Worm (Caenorhabditis elegans) whole organism, L4 larva: ENCODE results near the gene crb-3.

Source experiments
- ama-1 ChIP-seq: fragments of 150-350 bp; optimal IDR thresholded peaks from 2 replicates; lab custom pipeline; 2014; ENCODE audit warnings: inconsistent platforms, mixed read lengths
- hlh-11 ChIP-seq: fragments of 200-800 bp; sonication (Bioruptor generic); optimal IDR thresholded peaks from 2 replicates; lab custom pipeline; 2018; ENCODE audit warnings: mild to moderate bottlenecking, missing genetic modification characterization, missing compliant biosample characterization
- pha-4 ChIP-seq, 2 experiments: fragments of 150-350 bp in 1 of 2; fragments of 200-800 bp in 1 of 2; sonication (Bioruptor generic) in 1 of 2; IDR thresholded peaks in 1 of 2; optimal IDR thresholded peaks in 1 of 2; 2 replicates each; pipeline versions ENCODE4 v1.3.6 to Lab custom; 2014 to 2022; ENCODE audit warnings: missing genetic modification characterization in 2 of 2, missing genetic modification reagents in 2 of 2, missing biosample characterization in 1 of 2, missing compliant biosample characterization in 1 of 2

ce11 chrX:9154216-9154615 lies 49.4 kb upstream of the crb-3 start, which contains the start of gene B0563.7:
- no peak for TF ChIP-seq ama-1 (lab: Kevin White, UChicago)
- no peak for TF ChIP-seq hlh-11 (tag; lab: Kevin White, UChicago)
- TF ChIP-seq pha-4 (GFP tag; IDR thresholded peaks at IDR 0.05; lab: Robert Waterston, UW), result no peak
- TF ChIP-seq pha-4 (tag; optimal IDR thresholded peaks at IDR 0.05; lab: Kevin White, UChicago), result no peak
